Fruit fly (Drosophila melanogaster): ENCODE results near the gene CG16758.

CG16758 gene

dm6 chr3L:2472302-2473016 lies 30.9 kb downstream of the CG16758 start:
- no peak for TF ChIP-seq usp (GFP tag; optimal IDR thresholded peaks at IDR 0.05)
- TF ChIP-seq Jra (GFP tag; optimal IDR thresholded peaks at IDR 0.05) = no peak
- TF ChIP-seq psq (GFP tag; optimal IDR thresholded peaks at IDR 0.05) = peak; percentile 30
- TF ChIP-seq Mio (GFP tag; optimal IDR thresholded peaks at IDR 0.05) = no peak
- TF ChIP-seq OdsH (GFP tag; optimal IDR thresholded peaks at IDR 0.05) = peak; percentile 56
- TF ChIP-seq Dfd (GFP tag; optimal IDR thresholded peaks at IDR 0.05) = no peak
- no peak for TF ChIP-seq dl (GFP tag; optimal IDR thresholded peaks at IDR 0.05; ENCODE audit: insufficient read depth in 1 of 2, partially characterized antibody in 2 of 2)
- TF ChIP-seq dmrt93B (GFP tag; optimal IDR thresholded peaks at IDR 0.05) = no peak
- peak; percentile 73 for TF ChIP-seq h (GFP tag; optimal IDR thresholded peaks at IDR 0.05)
- peak; percentile 39 for TF ChIP-seq rgr (GFP tag; optimal IDR thresholded peaks at IDR 0.05)
- peak; percentile 18 for TF ChIP-seq Sp1 (GFP tag; optimal IDR thresholded peaks at IDR 0.05)
- peak; percentile 25 for TF ChIP-seq HLH106 (tag; optimal IDR thresholded peaks at IDR 0.05)
- no peak for TF ChIP-seq pan (optimal IDR thresholded peaks at IDR 0.05)
- no peak for TF ChIP-seq CG9705 (GFP tag; optimal IDR thresholded peaks at IDR 0.05)
- no peak for TF ChIP-seq CG32264 (GFP tag; optimal IDR thresholded peaks at IDR 0.05)
- TF ChIP-seq GATAd (GFP tag; optimal IDR thresholded peaks at IDR 0.05) = no peak
- TF ChIP-seq foxo (GFP tag; optimal IDR thresholded peaks at IDR 0.05) = peak in 1 of 2 experiments; percentile 65
- TF ChIP-seq Dif (GFP tag; optimal IDR thresholded peaks at IDR 0.05; ENCODE audit: partially characterized antibody) = no peak
- TF ChIP-seq sv (GFP tag; optimal IDR thresholded peaks at IDR 0.05) = no peak
- no peak for TF ChIP-seq lola (GFP tag; optimal IDR thresholded peaks at IDR 0.05)
- TF ChIP-seq Abd-B (GFP tag; optimal IDR thresholded peaks at IDR 0.05) = no peak
- TF ChIP-seq Hr78 (GFP tag; optimal IDR thresholded peaks at IDR 0.05) = no peak
- peak; percentile 44 for TF ChIP-seq br (GFP tag; optimal IDR thresholded peaks at IDR 0.05)
- TF ChIP-seq Hnf4 (GFP tag; optimal IDR thresholded peaks at IDR 0.05) = peak; percentile 51
- no peak for TF ChIP-seq Rel (GFP tag; optimal IDR thresholded peaks at IDR 0.05)
- TF ChIP-seq Rel (tag; optimal IDR thresholded peaks at IDR 0.05) = no peak
- no peak for TF ChIP-seq Myc (optimal IDR thresholded peaks at IDR 0.05)
- TF ChIP-seq sage (GFP tag; optimal IDR thresholded peaks at IDR 0.05) = peak; percentile 19
- peak; percentile 42 for TF ChIP-seq fru (GFP tag; optimal IDR thresholded peaks at IDR 0.05)
- TF ChIP-seq dsf (GFP tag; optimal IDR thresholded peaks at IDR 0.05; ENCODE audit: borderline replicate concordance) = no peak
- no peak for TF ChIP-seq N (GFP tag; optimal IDR thresholded peaks at IDR 0.05)
- TF ChIP-seq brk (GFP tag; optimal IDR thresholded peaks at IDR 0.05) = no peak
- TF ChIP-seq woc (GFP tag; optimal IDR thresholded peaks at IDR 0.05) = peak; percentile 57
- TF ChIP-seq tai (GFP tag; optimal IDR thresholded peaks at IDR 0.05) = no peak
- TF ChIP-seq jim (GFP tag; optimal IDR thresholded peaks at IDR 0.05) = no peak
- no peak for TF ChIP-seq CrebA (GFP tag; optimal IDR thresholded peaks at IDR 0.05; ENCODE audit: borderline replicate concordance)
- TF ChIP-seq Vsx2 (GFP tag; optimal IDR thresholded peaks at IDR 0.05; ENCODE audit: partially characterized antibody) = no peak
- TF ChIP-seq Hr83 (GFP tag; optimal IDR thresholded peaks at IDR 0.05; ENCODE audit: poor library complexity, severe bottlenecking) = no peak
- TF ChIP-seq ey (GFP tag; optimal IDR thresholded peaks at IDR 0.05) = peak; percentile 49

- TF ChIP-seq Dif (GFP tag; optimal IDR thresholded peaks at IDR 0.05; ENCODE audit: partially characterized antibody) = no peak
- no peak for TF ChIP-seq CrebA (GFP tag; optimal IDR thresholded peaks at IDR 0.05; ENCODE audit: borderline replicate concordance)
- no peak for TF ChIP-seq rgr (GFP tag; optimal IDR thresholded peaks at IDR 0.05)
- TF ChIP-seq HLH106 (tag; optimal IDR thresholded peaks at IDR 0.05) = peak; percentile 39
- TF ChIP-seq ey (GFP tag; optimal IDR thresholded peaks at IDR 0.05) = peak; percentile 15
- no peak for TF ChIP-seq brk (GFP tag; optimal IDR thresholded peaks at IDR 0.05)
- TF ChIP-seq Sp1 (GFP tag; optimal IDR thresholded peaks at IDR 0.05) = no peak
- TF ChIP-seq Hnf4 (GFP tag; optimal IDR thresholded peaks at IDR 0.05) = no peak
- TF ChIP-seq Dfd (GFP tag; optimal IDR thresholded peaks at IDR 0.05) = no peak
- no peak for TF ChIP-seq Mio (GFP tag; optimal IDR thresholded peaks at IDR 0.05)
- TF ChIP-seq tai (GFP tag; optimal IDR thresholded peaks at IDR 0.05) = no peak
- peak; percentile 48 for TF ChIP-seq h (GFP tag; optimal IDR thresholded peaks at IDR 0.05)
- no peak for TF ChIP-seq Myc (optimal IDR thresholded peaks at IDR 0.05)
- no peak for TF ChIP-seq Hr78 (GFP tag; optimal IDR thresholded peaks at IDR 0.05)
- peak; percentile 17 for TF ChIP-seq fru (GFP tag; optimal IDR thresholded peaks at IDR 0.05)
- TF ChIP-seq foxo (GFP tag; optimal IDR thresholded peaks at IDR 0.05) = peak in 1 of 2 experiments; percentile 41
- no peak for TF ChIP-seq Rel (GFP tag; optimal IDR thresholded peaks at IDR 0.05)
- TF ChIP-seq Rel (tag; optimal IDR thresholded peaks at IDR 0.05) = no peak
- TF ChIP-seq lola (GFP tag; optimal IDR thresholded peaks at IDR 0.05) = no peak
- TF ChIP-seq CG32264 (GFP tag; optimal IDR thresholded peaks at IDR 0.05) = no peak
- peak; percentile 31 for TF ChIP-seq OdsH (GFP tag; optimal IDR thresholded peaks at IDR 0.05)
- peak; percentile 26 for TF ChIP-seq br (GFP tag; optimal IDR thresholded peaks at IDR 0.05)
- no peak for TF ChIP-seq usp (GFP tag; optimal IDR thresholded peaks at IDR 0.05)
- TF ChIP-seq Vsx2 (GFP tag; optimal IDR thresholded peaks at IDR 0.05; ENCODE audit: partially characterized antibody) = no peak
- TF ChIP-seq sv (GFP tag; optimal IDR thresholded peaks at IDR 0.05) = no peak
- no peak for TF ChIP-seq dsf (GFP tag; optimal IDR thresholded peaks at IDR 0.05; ENCODE audit: borderline replicate concordance)
- no peak for TF ChIP-seq woc (GFP tag; optimal IDR thresholded peaks at IDR 0.05)
- no peak for TF ChIP-seq Hr83 (GFP tag; optimal IDR thresholded peaks at IDR 0.05; ENCODE audit: poor library complexity, severe bottlenecking)
- TF ChIP-seq Jra (GFP tag; optimal IDR thresholded peaks at IDR 0.05) = no peak
- no peak for TF ChIP-seq psq (GFP tag; optimal IDR thresholded peaks at IDR 0.05)
- TF ChIP-seq dl (GFP tag; optimal IDR thresholded peaks at IDR 0.05; ENCODE audit: insufficient read depth in 1 of 2, partially characterized antibody in 2 of 2) = no peak
- TF ChIP-seq jim (GFP tag; optimal IDR thresholded peaks at IDR 0.05) = no peak
- no peak for TF ChIP-seq GATAd (GFP tag; optimal IDR thresholded peaks at IDR 0.05)
- TF ChIP-seq Abd-B (GFP tag; optimal IDR thresholded peaks at IDR 0.05) = no peak
- no peak for TF ChIP-seq pan (optimal IDR thresholded peaks at IDR 0.05)
- no peak for TF ChIP-seq CG9705 (GFP tag; optimal IDR thresholded peaks at IDR 0.05)
- no peak for TF ChIP-seq N (GFP tag; optimal IDR thresholded peaks at IDR 0.05)
- no peak for TF ChIP-seq sage (GFP tag; optimal IDR thresholded peaks at IDR 0.05)
- TF ChIP-seq dmrt93B (GFP tag; optimal IDR thresholded peaks at IDR 0.05) = no peak
These were observed 32.5 kb downstream of the CG16758 start for dm6 chr3L:2470735-2471395.

Data from whole organism, wandering third instar larva.